Worm (Caenorhabditis elegans) whole organism, L1 larva: ENCODE results near the gene rpb-11.
A peak's percentile ranks its signal among the peaks of the same experiment; 100 is the strongest.

Experiments used
- Y116A8C.19 ChIP-seq: sonication (generic microtip); optimal IDR thresholded peaks from 2 replicates; lab custom pipeline; 2016; ENCODE audit warnings: missing compliant biosample characterization, missing genetic modification characterization, borderline replicate concordance
- alr-1 ChIP-seq: fragments of 200-800 bp; sonication (Bioruptor generic); optimal IDR thresholded peaks from 2 replicates; lab custom pipeline; 2018; ENCODE audit warnings: borderline replicate concordance, mild to moderate bottlenecking, missing genetic modification characterization, missing compliant biosample characterization
- ceh-8 ChIP-seq: fragments of 200-800 bp; sonication (Bioruptor generic); optimal IDR thresholded peaks from 2 replicates; lab custom pipeline; 2018; ENCODE audit warnings: mild to moderate bottlenecking, missing genetic modification characterization, moderate library complexity, missing compliant biosample characterization
- ceh-88 ChIP-seq: fragments of 200-800 bp; sonication (Bioruptor generic); IDR thresholded peaks from 2 replicates; pipeline ENCODE4 v1.3.6; 2022; ENCODE audit warnings: missing genetic modification characterization, missing compliant biosample characterization
- dpl-1 ChIP-seq, 3 experiments: fragments of 150-350 bp in 2 of 3; sonication (generic microtip) in 1 of 3; optimal IDR thresholded peaks; 2 replicates each; lab custom pipeline; 2014 to 2017; ENCODE audit warnings: missing biosample characterization in 3 of 3, missing genetic modification characterization in 3 of 3, missing genetic modification reagents in 3 of 3
- efl-3 ChIP-seq: fragments of 200-800 bp; sonication (Bioruptor generic); optimal IDR thresholded peaks from 2 replicates; lab custom pipeline; 2018; ENCODE audit warnings: mild to moderate bottlenecking, missing genetic modification characterization, missing compliant biosample characterization
- egl-13 ChIP-seq: sonication (generic microtip); optimal IDR thresholded peaks from 2 replicates; lab custom pipeline; 2016; ENCODE audit warnings: missing genotype, missing genetic modification reagents, missing genetic modification characterization, missing compliant biosample characterization
- elt-2 ChIP-seq: sonication (generic microtip); optimal IDR thresholded peaks from 2 replicates; lab custom pipeline; 2016; ENCODE audit warnings: missing genetic modification characterization, mild to moderate bottlenecking, inconsistent platforms, missing compliant biosample characterization, missing genetic modification reagents
- elt-3 ChIP-seq, 6 experiments: fragments of 150-350 bp in 1 of 6; sonication (generic microtip); optimal IDR thresholded peaks; 2 replicates each; lab custom pipeline; 2017 to 2018; ENCODE audit warnings: missing biosample characterization in 6 of 6, missing genetic modification characterization in 6 of 6, inconsistent platforms in 1 of 6
- fkh-10 ChIP-seq: sonication (generic microtip); optimal IDR thresholded peaks from 2 replicates; lab custom pipeline; 2017; ENCODE audit warnings: missing biosample characterization, missing genetic modification reagents, missing genetic modification characterization
- fkh-4 ChIP-seq: sonication (generic microtip); optimal IDR thresholded peaks from 2 replicates; lab custom pipeline; 2016; ENCODE audit warnings: missing compliant biosample characterization, missing genetic modification characterization, borderline replicate concordance
- fos-1 ChIP-seq: fragments of 150-350 bp; optimal IDR thresholded peaks from 2 replicates; lab custom pipeline; 2014; ENCODE audit warnings: missing biosample characterization, missing genetic modification characterization
- grh-1 ChIP-seq: fragments of 200-800 bp; sonication (Bioruptor generic); IDR thresholded peaks from 2 replicates; pipeline ENCODE4 v1.3.6; 2022; ENCODE audit warnings: missing genetic modification reagents, missing genetic modification characterization, missing compliant biosample characterization
- hlh-17 ChIP-seq: fragments of 200-800 bp; sonication (Bioruptor generic); optimal IDR thresholded peaks from 2 replicates; lab custom pipeline; 2018; ENCODE audit warnings: missing genetic modification characterization, mild to moderate bottlenecking, missing compliant biosample characterization, moderate library complexity, borderline replicate concordance
- isw-1 ChIP-seq: fragments of 200-800 bp; sonication (Bioruptor generic); IDR thresholded peaks from 2 replicates; pipeline ENCODE4 v1.3.6; 2022; ENCODE audit warnings: missing genetic modification characterization, missing compliant biosample characterization
- lin-14 ChIP-seq: fragments of 200-800 bp; sonication (Bioruptor generic); optimal IDR thresholded peaks from 2 replicates; lab custom pipeline; 2018; ENCODE audit warnings: mild to moderate bottlenecking, missing genetic modification characterization, moderate library complexity, missing compliant biosample characterization
- lin-15B ChIP-seq: fragments of 150-350 bp; sonication (generic microtip); optimal IDR thresholded peaks from 3 replicates; lab custom pipeline; 2014; ENCODE audit warnings: missing biosample characterization, missing genetic modification characterization
- lin-35 ChIP-seq, 2 experiments: fragments of 150-350 bp; optimal IDR thresholded peaks; 2 replicates each; lab custom pipeline; 2014; ENCODE audit warnings: missing biosample characterization in 2 of 2, missing genetic modification characterization in 2 of 2, missing genetic modification reagents in 2 of 2
- lin-39 ChIP-seq: fragments of 150-350 bp; optimal IDR thresholded peaks from 2 replicates; lab custom pipeline; 2014; ENCODE audit warnings: missing biosample characterization, missing genetic modification reagents, missing genetic modification characterization
- mab-9 ChIP-seq: fragments of 200-800 bp; sonication (Bioruptor generic); IDR thresholded peaks from 2 replicates; pipeline ENCODE4 v1.3.6; 2022; ENCODE audit warnings: missing genetic modification reagents, missing genetic modification characterization, missing compliant biosample characterization
- mep-1 ChIP-seq: fragments of 150-350 bp; optimal IDR thresholded peaks from 2 replicates; lab custom pipeline; 2014; ENCODE audit warnings: missing biosample characterization, missing genetic modification characterization
- nhr-19 ChIP-seq: fragments of 200-800 bp; sonication (Bioruptor generic); conservative IDR thresholded peaks from 2 replicates; pipeline ENCODE4 v1.3.6; 2022; ENCODE audit warnings: missing genetic modification characterization, missing compliant biosample characterization
- nhr-84 ChIP-seq: sonication (generic microtip); optimal IDR thresholded peaks from 2 replicates; lab custom pipeline; 2017; ENCODE audit warnings: missing biosample characterization, missing genetic modification characterization
- nhr-90 ChIP-seq: sonication (generic microtip); optimal IDR thresholded peaks from 2 replicates; lab custom pipeline; 2016; ENCODE audit warnings: mild to moderate bottlenecking, missing genetic modification characterization, missing compliant biosample characterization; ENCODE audit not compliant: poor library complexity
- pax-3 ChIP-seq: fragments of 200-800 bp; sonication (Bioruptor generic); optimal IDR thresholded peaks from 2 replicates; lab custom pipeline; 2018; ENCODE audit warnings: mild to moderate bottlenecking, missing genetic modification characterization, moderate library complexity, missing compliant biosample characterization
- snpc-4 ChIP-seq: fragments of 150-350 bp; optimal IDR thresholded peaks from 2 replicates; lab custom pipeline; 2014; ENCODE audit warnings: missing biosample characterization, missing genetic modification characterization
- snu-23 ChIP-seq: sonication (generic microtip); optimal IDR thresholded peaks from 2 replicates; lab custom pipeline; 2016; ENCODE audit warnings: missing genetic modification characterization, missing compliant biosample characterization
- sup-37 ChIP-seq: fragments of 200-800 bp; sonication (Bioruptor generic); optimal IDR thresholded peaks from 2 replicates; lab custom pipeline; 2018; ENCODE audit warnings: mild to moderate bottlenecking, missing genetic modification characterization, missing compliant biosample characterization
- unc-130 ChIP-seq: fragments of 150-350 bp; optimal IDR thresholded peaks from 2 replicates; lab custom pipeline; 2017; ENCODE audit warnings: missing biosample characterization, missing genetic modification characterization, inconsistent platforms
- unc-30 ChIP-seq: sonication (generic microtip); optimal IDR thresholded peaks from 2 replicates; lab custom pipeline; 2017; ENCODE audit warnings: missing biosample characterization, missing genetic modification characterization
- unc-62 ChIP-seq: fragments of 150-350 bp; optimal IDR thresholded peaks from 2 replicates; lab custom pipeline; 2014; ENCODE audit warnings: missing biosample characterization, missing genetic modification reagents, missing genetic modification characterization
- unc-86 ChIP-seq: sonication (generic microtip); optimal IDR thresholded peaks from 2 replicates; lab custom pipeline; 2016; ENCODE audit warnings: missing genetic modification characterization, missing compliant biosample characterization
- unc-98 ChIP-seq: fragments of 200-800 bp; sonication (Bioruptor generic); IDR thresholded peaks from 2 replicates; pipeline ENCODE4 v1.3.6; 2022; ENCODE audit warnings: missing genetic modification characterization, missing compliant biosample characterization
- vab-15 ChIP-seq: sonication (generic microtip); optimal IDR thresholded peaks from 2 replicates; lab custom pipeline; 2017; ENCODE audit warnings: missing genotype, mild to moderate bottlenecking, missing genetic modification characterization, missing compliant biosample characterization
- zip-4 ChIP-seq: fragments of 200-800 bp; sonication (Bioruptor generic); optimal IDR thresholded peaks from 2 replicates; lab custom pipeline; 2018; ENCODE audit warnings: mild to moderate bottlenecking, missing genetic modification characterization, moderate library complexity, missing compliant biosample characterization
- ztf-4 ChIP-seq: fragments of 150-350 bp; optimal IDR thresholded peaks from 2 replicates; lab custom pipeline; 2014; ENCODE audit warnings: missing biosample characterization, missing genetic modification characterization

The rpb-11 gene

ce11 chrII:14086931-14087330 is 27.0 kb downstream of the rpb-11 start:
- TF ChIP-seq ceh-8 (GFP tag; lab: Kevin White, UChicago) (peak; percentile 46), fkh-10 (GFP tag; lab: Kevin White, UChicago) (no peak), mep-1 (no peak), alr-1 (tag; lab: Kevin White, UChicago) (no peak), snu-23 (GFP tag; lab: Kevin White, UChicago) (no peak), pax-3 (no peak), efl-3 (GFP tag; lab: Kevin White, UChicago) (no peak), unc-62 (GFP tag; lab: Kevin White, UChicago) (no peak)

- TF ChIP-seq vab-15 (tag; lab: Kevin White, UChicago) (no peak), ceh-88 (GFP tag; lab: Robert Waterston, UW) (no peak), dpl-1 (GFP tag; optimal IDR thresholded peaks at IDR 0.05; lab: Kevin White, UChicago) (no peak), ztf-4 (tag; lab: Kevin White, UChicago) (no peak), egl-13 (tag; lab: Kevin White, UChicago) (no peak), lin-39 (tag; lab: Kevin White, UChicago) (no peak), unc-62 (GFP tag; lab: Kevin White, UChicago) (no peak)
- TF ChIP-seq, all 84 proteins: peak for 0
Observed at ce11 chrII:14089796-14090372, 30.0 kb downstream of the rpb-11 start.

ce11 chrII:14091182-14091581 is 31.3 kb downstream of the rpb-11 start:
- TF ChIP-seq hlh-17 (GFP tag; lab: Kevin White, UChicago) (no peak), nhr-19 (GFP tag; lab: Robert Waterston, UW) (no peak), elt-2 (tag; lab: Kevin White, UChicago) (no peak), grh-1 (no peak), lin-14 (GFP tag; lab: Kevin White, UChicago) (no peak)

ce11 chrII:14094590-14094989 is 34.7 kb downstream of the rpb-11 start, which contains the start of gene col-87:
TSS of gene col-87 (minus strand) at chrII:14094690.
- no peak for TF ChIP-seq fos-1 (tag; lab: Kevin White, UChicago)
- TF ChIP-seq dpl-1 (GFP tag; optimal IDR thresholded peaks at IDR 0.05; lab: Kevin White, UChicago): no peak
- TF ChIP-seq unc-130 (tag; lab: Kevin White, UChicago): no peak
- TF ChIP-seq mab-9 (GFP tag; lab: Robert Waterston, UW): no peak
- no peak for TF ChIP-seq lin-35 (GFP tag; optimal IDR thresholded peaks at IDR 0.05; lab: Kevin White, UChicago)
- no peak for TF ChIP-seq unc-30 (tag; lab: Kevin White, UChicago)
- no peak for TF ChIP-seq unc-62 (GFP tag; lab: Kevin White, UChicago)
- no peak for TF ChIP-seq mep-1
- no peak for TF ChIP-seq egl-13 (tag; lab: Kevin White, UChicago)
- no peak for TF ChIP-seq fkh-4 (tag; lab: Kevin White, UChicago)
- no peak for TF ChIP-seq Y116A8C.19
- no peak for TF ChIP-seq sup-37
- TF ChIP-seq elt-2 (tag; lab: Kevin White, UChicago): no peak
- TF ChIP-seq elt-3 (tag; optimal IDR thresholded peaks at IDR 0.05; lab: Kevin White, UChicago): no peak

ce11 chrII:14095875-14096274 is 36.0 kb downstream of the rpb-11 start:
- TF ChIP-seq isw-1 (GFP tag; lab: Robert Waterston, UW) (no peak), grh-1 (no peak), nhr-84 (tag; lab: Kevin White, UChicago) (no peak)

ce11 chrII:14096814-14097213 is 36.9 kb downstream of the rpb-11 start:
- TF ChIP-seq snpc-4 (tag; lab: Kevin White, UChicago) (peak; percentile 4), nhr-90 (no peak), unc-98 (no peak), lin-15B (tag; lab: Kevin White, UChicago) (no peak), zip-4 (GFP tag; lab: Kevin White, UChicago) (no peak), unc-86 (tag; lab: Kevin White, UChicago) (no peak)
- TF ChIP-seq, all 84 proteins: peak for 1
